Worm (Caenorhabditis elegans) whole organism, late embryonic: Measurements from ENCODE around the gene ztf-27.

ENCODE experiments used
- C08G9.2 ChIP-seq: sonication (generic microtip); optimal IDR thresholded peaks from 2 replicates; lab custom pipeline; 2016; ENCODE audit warnings: mild to moderate bottlenecking, missing genetic modification characterization, moderate library complexity, missing compliant biosample characterization
- C38D4.7 ChIP-seq: fragments of 200-800 bp; sonication (Bioruptor generic); optimal IDR thresholded peaks from 2 replicates; lab custom pipeline; 2018; ENCODE audit warnings: mild to moderate bottlenecking, missing genetic modification characterization, moderate library complexity, missing compliant biosample characterization
- Y22D7AL.16 ChIP-seq: sonication (generic microtip); optimal IDR thresholded peaks from 2 replicates; lab custom pipeline; 2016; ENCODE audit warnings: missing genetic modification characterization, missing compliant biosample characterization
- ceh-19 ChIP-seq: fragments of 200-800 bp; sonication (Bioruptor generic); optimal IDR thresholded peaks from 2 replicates; lab custom pipeline; 2018; ENCODE audit warnings: mild to moderate bottlenecking, missing genetic modification characterization, missing compliant biosample characterization
- ceh-2 ChIP-seq: sonication (generic microtip); optimal IDR thresholded peaks from 2 replicates; lab custom pipeline; 2016; ENCODE audit warnings: missing genotype, missing genetic modification characterization, missing compliant biosample characterization
- ceh-30 ChIP-seq: fragments of 150-350 bp; optimal IDR thresholded peaks from 2 replicates; lab custom pipeline; 2014; ENCODE audit warnings: missing biosample characterization, missing genetic modification characterization
- ceh-31 ChIP-seq: sonication (generic microtip); optimal IDR thresholded peaks from 2 replicates; lab custom pipeline; 2016; ENCODE audit warnings: missing genetic modification characterization, missing compliant biosample characterization
- ceh-34 ChIP-seq: sonication (generic microtip); optimal IDR thresholded peaks from 2 replicates; lab custom pipeline; 2016; ENCODE audit warnings: mild to moderate bottlenecking, missing genetic modification characterization, missing compliant biosample characterization
- dve-1 ChIP-seq: sonication (generic microtip); optimal IDR thresholded peaks from 2 replicates; lab custom pipeline; 2017; ENCODE audit warnings: antibody characterized with exemption, mild to moderate bottlenecking, missing genetic modification characterization, missing compliant biosample characterization
- elt-2 ChIP-seq: sonication (generic microtip); optimal IDR thresholded peaks from 2 replicates; lab custom pipeline; 2016; ENCODE audit warnings: missing genetic modification reagents, missing genetic modification characterization, missing compliant biosample characterization
- elt-4 ChIP-seq: sonication (generic microtip); optimal IDR thresholded peaks from 2 replicates; lab custom pipeline; 2016; ENCODE audit warnings: missing genetic modification characterization, missing compliant biosample characterization
- ets-4 ChIP-seq: sonication (generic microtip); optimal IDR thresholded peaks from 2 replicates; lab custom pipeline; 2016; ENCODE audit warnings: missing genetic modification characterization, missing compliant biosample characterization
- fkh-10 ChIP-seq: fragments of 150-350 bp; optimal IDR thresholded peaks from 2 replicates; lab custom pipeline; 2014; ENCODE audit warnings: missing biosample characterization, missing genetic modification reagents, missing genetic modification characterization
- fkh-6 ChIP-seq: sonication (generic microtip); optimal IDR thresholded peaks from 2 replicates; lab custom pipeline; 2016; ENCODE audit warnings: missing genetic modification characterization, missing compliant biosample characterization
- gmeb-2 ChIP-seq: sonication (generic microtip); optimal IDR thresholded peaks from 2 replicates; lab custom pipeline; 2016; ENCODE audit warnings: missing genetic modification characterization, inconsistent platforms, missing compliant biosample characterization
- hlh-15 ChIP-seq: sonication (generic microtip); optimal IDR thresholded peaks from 2 replicates; lab custom pipeline; 2016; ENCODE audit warnings: missing genetic modification characterization, missing compliant biosample characterization
- hlh-6 ChIP-seq: sonication (generic microtip); optimal IDR thresholded peaks from 2 replicates; lab custom pipeline; 2016; ENCODE audit warnings: missing genotype, missing genetic modification characterization, missing compliant biosample characterization
- hlh-8 ChIP-seq: sonication (generic microtip); optimal IDR thresholded peaks from 2 replicates; lab custom pipeline; 2016; ENCODE audit warnings: missing genotype, missing genetic modification characterization, missing compliant biosample characterization
- lin-11 ChIP-seq: fragments of 200-800 bp; sonication (Bioruptor generic); optimal IDR thresholded peaks from 2 replicates; lab custom pipeline; 2018; ENCODE audit warnings: mild to moderate bottlenecking, missing genetic modification characterization, missing compliant biosample characterization
- nfya-1 ChIP-seq: sonication (generic microtip); optimal IDR thresholded peaks from 2 replicates; lab custom pipeline; 2017; ENCODE audit warnings: missing genetic modification characterization, mild to moderate bottlenecking, missing compliant biosample characterization, antibody characterized with exemption, moderate library complexity
- nhr-11 ChIP-seq: fragments of 150-350 bp; optimal IDR thresholded peaks from 2 replicates; lab custom pipeline; 2014; ENCODE audit warnings: missing biosample characterization, missing genetic modification characterization
- nhr-232 ChIP-seq: sonication (generic microtip); optimal IDR thresholded peaks from 2 replicates; lab custom pipeline; 2016; ENCODE audit warnings: missing genetic modification characterization, missing compliant biosample characterization
- npax-4 ChIP-seq: sonication (generic microtip); optimal IDR thresholded peaks from 2 replicates; lab custom pipeline; 2016; ENCODE audit warnings: missing genetic modification characterization, missing compliant biosample characterization
- odd-2 ChIP-seq: sonication (generic microtip); optimal IDR thresholded peaks from 2 replicates; lab custom pipeline; 2017; ENCODE audit warnings: antibody characterized with exemption, mild to moderate bottlenecking, missing genetic modification characterization, missing compliant biosample characterization
- pag-3 ChIP-seq: sonication (generic microtip); optimal IDR thresholded peaks from 2 replicates; lab custom pipeline; 2016; ENCODE audit warnings: missing compliant biosample characterization, missing genetic modification characterization, borderline replicate concordance
- pat-9 ChIP-seq: fragments of 200-800 bp; sonication (Bioruptor generic); optimal IDR thresholded peaks from 2 replicates; lab custom pipeline; 2018; ENCODE audit warnings: mild to moderate bottlenecking, missing genetic modification characterization, moderate library complexity, missing compliant biosample characterization
- pax-1 ChIP-seq: fragments of 150-350 bp; optimal IDR thresholded peaks from 2 replicates; lab custom pipeline; 2014; ENCODE audit warnings: missing biosample characterization, missing genetic modification characterization
- pha-2 ChIP-seq: sonication (generic microtip); optimal IDR thresholded peaks from 2 replicates; lab custom pipeline; 2017; ENCODE audit warnings: mild to moderate bottlenecking, missing genetic modification characterization, missing compliant biosample characterization
- pqm-1 ChIP-seq: sonication (generic microtip); optimal IDR thresholded peaks from 2 replicates; lab custom pipeline; 2016; ENCODE audit warnings: missing genetic modification characterization, missing compliant biosample characterization
- rnt-1 ChIP-seq: sonication (generic microtip); optimal IDR thresholded peaks from 2 replicates; lab custom pipeline; 2016; ENCODE audit warnings: missing genetic modification characterization, missing compliant biosample characterization
- sdc-2 ChIP-seq: sonication (generic microtip); optimal IDR thresholded peaks from 2 replicates; lab custom pipeline; 2016; ENCODE audit warnings: missing genotype, missing genetic modification characterization, missing compliant biosample characterization
- sox-2 ChIP-seq: fragments of 200-800 bp; sonication (Bioruptor generic); IDR thresholded peaks from 2 replicates; pipeline ENCODE4 v1.3.6; 2022; ENCODE audit warnings: missing genetic modification reagents, missing genetic modification characterization, missing compliant biosample characterization
- sox-4 ChIP-seq: sonication (generic microtip); optimal IDR thresholded peaks from 2 replicates; lab custom pipeline; 2017; ENCODE audit warnings: mild to moderate bottlenecking, missing genetic modification characterization, inconsistent platforms, missing compliant biosample characterization
- syd-9 ChIP-seq: sonication (generic microtip); optimal IDR thresholded peaks from 2 replicates; lab custom pipeline; 2016; ENCODE audit warnings: mild to moderate bottlenecking, missing genetic modification characterization, moderate library complexity, missing compliant biosample characterization
- tbx-2 ChIP-seq: sonication (generic microtip); optimal IDR thresholded peaks from 2 replicates; lab custom pipeline; 2016; ENCODE audit warnings: missing genetic modification characterization, missing compliant biosample characterization
- tbx-7 ChIP-seq: sonication (generic microtip); optimal IDR thresholded peaks from 2 replicates; lab custom pipeline; 2016; ENCODE audit warnings: missing genotype, missing genetic modification characterization, missing compliant biosample characterization
- unc-42 ChIP-seq: sonication (generic microtip); optimal IDR thresholded peaks from 2 replicates; lab custom pipeline; 2016; ENCODE audit warnings: missing genotype, missing genetic modification characterization, missing compliant biosample characterization
- unc-55 ChIP-seq: sonication (generic microtip); optimal IDR thresholded peaks from 2 replicates; lab custom pipeline; 2017; ENCODE audit warnings: missing biosample characterization, missing genetic modification reagents, missing genetic modification characterization
- zip-5 ChIP-seq: sonication (generic microtip); optimal IDR thresholded peaks from 2 replicates; lab custom pipeline; 2016; ENCODE audit warnings: missing genetic modification characterization, missing compliant biosample characterization
- ztf-16 ChIP-seq: sonication (generic microtip); optimal IDR thresholded peaks from 2 replicates; lab custom pipeline; 2017; ENCODE audit warnings: missing genetic modification characterization, missing compliant biosample characterization

ztf-27 gene

DNA sequence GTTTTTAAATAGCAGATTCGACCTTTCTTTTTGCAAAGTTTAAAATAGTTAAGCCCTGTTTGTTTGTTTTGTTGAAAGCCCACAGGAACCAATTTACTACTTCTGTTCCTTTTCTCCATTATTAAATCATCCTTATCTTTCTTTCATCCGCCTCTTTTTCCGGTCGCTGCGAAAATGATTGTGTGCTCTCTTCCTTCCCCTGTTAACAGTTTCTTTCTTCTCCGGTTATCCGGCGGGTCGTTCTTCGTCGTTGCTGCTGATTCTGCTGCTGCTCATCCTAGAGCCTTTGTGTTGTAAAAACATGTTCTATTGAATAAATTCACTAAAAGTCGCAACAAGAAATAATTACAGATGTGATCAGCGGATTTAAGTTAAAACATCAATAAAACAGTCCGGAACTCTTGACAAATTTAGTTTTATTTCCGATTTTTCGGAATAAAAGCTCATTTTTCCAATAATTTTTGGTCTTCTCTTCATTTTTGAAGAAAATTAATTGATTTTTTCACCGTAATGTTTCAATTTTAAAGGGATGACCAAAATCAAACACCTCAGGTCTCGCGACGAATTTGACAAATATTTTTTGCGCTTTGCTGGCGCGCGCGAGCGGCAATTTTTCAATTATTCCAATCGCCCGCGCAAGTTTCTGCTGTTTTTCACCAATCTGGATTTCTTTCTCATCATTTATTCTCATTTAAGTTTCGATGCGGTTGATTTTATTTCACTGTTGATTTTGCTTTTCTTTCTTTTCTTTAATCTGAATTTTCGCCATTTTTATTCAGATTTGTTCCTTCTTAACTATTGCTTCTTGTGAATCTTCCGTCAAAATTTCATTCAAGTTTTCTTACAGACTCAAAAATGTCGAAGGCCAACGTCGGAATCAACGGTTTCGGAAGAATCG lies 8.4 kb downstream of the ztf-27 start, which contains the start of gene gpd-1:
Gene gpd-1 (plus strand): TSS at position 848 of the 898 bp plus-strand sequence.
- TF ChIP-seq nfya-1 (tag; lab: Kevin White, UChicago) (no peak), sdc-2 (tag; lab: Kevin White, UChicago) (no peak), pag-3 (no peak)

DNA sequence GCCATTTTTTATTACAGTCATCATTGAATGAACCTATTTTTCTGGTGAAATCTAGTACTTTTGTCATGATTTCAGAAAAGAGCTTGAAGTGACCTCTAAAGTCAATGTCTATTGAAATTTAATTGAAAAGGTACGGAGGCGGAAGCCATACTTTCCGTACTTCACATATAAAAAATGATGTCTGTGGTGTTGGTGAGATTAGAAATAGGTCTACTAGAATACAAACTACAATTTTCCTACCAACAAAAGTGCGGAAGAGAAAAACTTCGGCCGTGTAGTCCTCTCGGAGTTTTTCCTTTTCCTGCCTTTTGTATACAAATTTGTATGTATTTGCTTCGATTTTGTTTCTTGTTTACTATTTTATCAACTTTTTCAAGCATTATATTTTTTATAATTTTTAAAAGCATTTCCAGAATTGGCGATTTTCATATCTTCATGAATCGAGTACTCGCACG lies 10.2 kb downstream of the ztf-27 start, which contains the start of gene T09F3.4:
Gene T09F3.4 (plus strand): TSS at position 405 of the 455 bp plus-strand sequence.
- TF ChIP-seq tbx-2 (tag; lab: Kevin White, UChicago) (peak; percentile 70), tbx-7 (peak; percentile 48), ceh-19 (no peak), pax-1 (tag; lab: Kevin White, UChicago) (no peak), ceh-2 (tag; lab: Kevin White, UChicago) (peak; percentile 69), Y22D7AL.16 (tag; lab: Kevin White, UChicago) (no peak), elt-2 (tag; lab: Kevin White, UChicago) (peak; percentile 28), fkh-6 (tag; lab: Kevin White, UChicago) (peak; percentile 15), C08G9.2 (tag; lab: Kevin White, UChicago) (peak; percentile 80), zip-5 (peak; percentile 29), ets-4 (peak; percentile 64), ceh-31 (tag; lab: Kevin White, UChicago) (peak; percentile 70)

DNA sequence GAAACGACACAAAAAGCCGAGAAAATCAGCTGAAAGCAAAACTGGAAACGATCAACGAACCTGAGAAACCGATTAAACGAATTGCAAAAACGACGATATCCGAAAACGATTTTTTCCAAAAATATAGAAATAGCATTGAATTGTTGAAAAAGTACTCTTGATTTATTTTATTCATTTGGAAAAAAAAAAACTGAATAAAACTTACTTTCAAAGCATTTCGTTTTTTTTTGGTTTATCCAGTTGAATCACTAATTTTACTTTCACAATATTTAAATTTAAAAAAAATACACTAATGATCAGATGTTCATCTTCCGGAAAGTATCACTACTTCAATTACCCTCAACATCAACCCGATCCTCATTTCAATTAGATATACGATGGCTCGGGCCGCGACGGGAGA lies 11.4 kb downstream of the ztf-27 start, which contains the start of gene T09F3.5:
Gene T09F3.5 (plus strand): TSS at position 301 of the 400 bp plus-strand sequence.
- TF ChIP-seq rnt-1 (tag; lab: Kevin White, UChicago) (no peak), pat-9 (tag; lab: Kevin White, UChicago) (no peak), lin-11 (tag; lab: Kevin White, UChicago) (no peak), dve-1 (tag; lab: Kevin White, UChicago) (no peak), hlh-8 (tag; lab: Kevin White, UChicago) (no peak), tbx-7 (no peak), pqm-1 (tag; lab: Kevin White, UChicago) (no peak), pag-3 (no peak), unc-55 (no peak), nhr-232 (tag; lab: Kevin White, UChicago) (no peak), ceh-30 (tag; lab: Kevin White, UChicago) (no peak), fkh-10 (GFP tag; lab: Kevin White, UChicago) (no peak), hlh-15 (tag; lab: Kevin White, UChicago) (no peak), unc-42 (tag; lab: Kevin White, UChicago) (no peak), ztf-16 (no peak), elt-4 (tag; lab: Kevin White, UChicago) (no peak), nfya-1 (tag; lab: Kevin White, UChicago) (no peak), ceh-34 (tag; lab: Kevin White, UChicago) (no peak), pha-2 (no peak), Y22D7AL.16 (tag; lab: Kevin White, UChicago) (no peak)

DNA sequence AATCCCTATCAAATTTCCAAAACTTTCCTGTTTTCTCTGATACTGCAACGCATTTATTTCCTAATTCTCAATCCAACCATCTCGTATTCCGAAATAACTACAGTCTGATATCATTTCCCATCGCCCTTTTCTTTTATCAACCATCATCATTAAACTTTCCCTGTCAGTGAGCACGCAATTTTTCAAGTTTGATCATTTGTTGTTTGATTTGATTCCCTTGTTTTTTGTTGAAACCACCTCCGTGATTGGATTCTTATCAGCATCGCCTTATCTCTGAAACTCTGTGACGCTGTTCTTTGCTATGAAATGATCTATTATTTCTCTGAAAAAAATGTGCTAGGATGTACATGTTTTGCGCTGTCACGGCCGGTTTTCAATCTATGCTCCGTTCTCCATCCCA lies 17.9 kb downstream of the ztf-27 start:
- TF ChIP-seq ceh-34 (tag; lab: Kevin White, UChicago) (no peak), sox-2 (GFP tag; lab: Robert Waterston, UW) (no peak), elt-2 (tag; lab: Kevin White, UChicago) (peak; percentile 67)

DNA sequence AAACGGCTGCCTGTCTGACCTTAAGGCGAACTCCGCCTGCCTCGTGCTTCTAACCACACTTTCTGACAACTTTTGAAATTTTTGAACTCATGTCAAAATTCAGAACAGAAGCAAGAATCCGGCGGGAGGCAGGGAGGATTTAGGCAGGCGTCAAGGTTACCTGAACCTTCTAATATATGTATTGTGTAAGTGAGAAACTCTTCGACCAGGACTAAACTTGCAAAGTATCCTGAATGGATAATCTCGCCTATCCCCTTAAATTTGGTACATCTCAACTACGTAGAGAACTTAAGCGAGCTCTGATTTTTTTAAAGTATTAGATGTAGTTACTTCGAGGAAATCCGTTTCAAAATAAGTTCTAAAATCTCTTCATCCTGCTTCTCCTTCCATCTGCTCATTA lies 25.9 kb downstream of the ztf-27 start, which contains the start of gene E04D5.5:
Gene E04D5.5 (plus strand): TSS at position 301 of the 400 bp plus-strand sequence.
- TF ChIP-seq syd-9 (tag; lab: Kevin White, UChicago) (no peak), odd-2 (tag; lab: Kevin White, UChicago) (no peak), gmeb-2 (no peak), unc-55 (no peak), hlh-6 (tag; lab: Kevin White, UChicago) (no peak), pag-3 (no peak), nhr-11 (tag; lab: Kevin White, UChicago) (no peak), C38D4.7 (GFP tag; lab: Kevin White, UChicago) (no peak), npax-4 (tag; lab: Kevin White, UChicago) (no peak), fkh-6 (tag; lab: Kevin White, UChicago) (no peak), sox-4 (no peak), nhr-232 (tag; lab: Kevin White, UChicago) (no peak)
